Fruit fly (Drosophila melanogaster): ENCODE results near the gene Strip.

dm6 chr3L:3329763-3330162, 1.1 kb upstream of the Strip start, which contains the start of gene CG14961:
- TF ChIP-seq Clk (GFP tag; optimal IDR thresholded peaks at IDR 0.05) (no peak), CG14711 (tag; optimal IDR thresholded peaks at IDR 0.05) (no peak), pad (GFP tag; optimal IDR thresholded peaks at IDR 0.05) (no peak), CG1620 (GFP tag; optimal IDR thresholded peaks at IDR 0.05) (no peak), bab1 (GFP tag; optimal IDR thresholded peaks at IDR 0.05) (no peak), CG5204 (GFP tag; optimal IDR thresholded peaks at IDR 0.05) (no peak), CG7045 (GFP tag; optimal IDR thresholded peaks at IDR 0.05) (no peak), cnc (optimal IDR thresholded peaks at IDR 0.05) (no peak), Hr96 (GFP tag; optimal IDR thresholded peaks at IDR 0.05) (no peak)

Measured in whole organism, adult.